Worm (Caenorhabditis elegans) whole organism, young adult: ENCODE results near the gene mlh-1.

Source experiments
- B0035.1 ChIP-seq: sonication (generic microtip); optimal IDR thresholded peaks from 2 replicates; lab custom pipeline; 2016; ENCODE audit warnings: missing genetic modification characterization, mild to moderate bottlenecking, missing compliant biosample characterization, missing genotype, missing genetic modification reagents
- B0261.1 ChIP-seq: sonication (generic microtip); optimal IDR thresholded peaks from 2 replicates; lab custom pipeline; 2016; ENCODE audit warnings: mild to moderate bottlenecking, missing genetic modification characterization, moderate library complexity, missing compliant biosample characterization
- B0336.3 ChIP-seq: fragments of 200-800 bp; sonication (Bioruptor generic); IDR thresholded peaks from 2 replicates; pipeline ENCODE4 v1.3.6; 2022; ENCODE audit warnings: missing genetic modification characterization, missing compliant biosample characterization
- C06A6.2 ChIP-seq: fragments of 200-800 bp; sonication (Bioruptor generic); conservative IDR thresholded peaks from 2 replicates; pipeline ENCODE4 v1.3.6; 2022; ENCODE audit warnings: missing genetic modification characterization, missing compliant biosample characterization
- F33H1.4 ChIP-seq: fragments of 200-800 bp; sonication (Bioruptor generic); IDR thresholded peaks from 2 replicates; pipeline ENCODE4 v1.3.6; 2022; ENCODE audit warnings: missing genetic modification reagents, missing genetic modification characterization, missing compliant biosample characterization
- F49E8.2 ChIP-seq: sonication (generic microtip); optimal IDR thresholded peaks from 3 replicates; lab custom pipeline; 2017; ENCODE audit warnings: missing genetic modification characterization, mild to moderate bottlenecking, missing compliant biosample characterization, antibody characterized with exemption, moderate library complexity; ENCODE audit not compliant: insufficient read depth
- F55B11.4 ChIP-seq: sonication (generic microtip); optimal IDR thresholded peaks from 2 replicates; lab custom pipeline; 2016; ENCODE audit warnings: missing compliant biosample characterization, missing genetic modification characterization, borderline replicate concordance; ENCODE audit not compliant: insufficient read depth
- Y95B8A.8 ChIP-seq: fragments of 200-800 bp; sonication (Bioruptor generic); IDR thresholded peaks from 2 replicates; pipeline ENCODE4 v1.3.6; 2022; ENCODE audit warnings: missing genetic modification reagents, missing genetic modification characterization, missing compliant biosample characterization
- ZK185.1 ChIP-seq: sonication (generic microtip); optimal IDR thresholded peaks from 2 replicates; lab custom pipeline; 2016; ENCODE audit warnings: mild to moderate bottlenecking, missing genetic modification characterization, missing compliant biosample characterization; ENCODE audit not compliant: poor library complexity, severe bottlenecking
- akir-1 ChIP-seq: fragments of 200-800 bp; sonication (Bioruptor generic); optimal IDR thresholded peaks from 2 replicates; lab custom pipeline; 2018; ENCODE audit warnings: mild to moderate bottlenecking, missing genetic modification characterization, moderate library complexity, missing compliant biosample characterization
- ama-1 ChIP-seq, 3 experiments: fragments of 150-350 bp in 1 of 3; sonication (generic microtip) in 2 of 3; optimal IDR thresholded peaks; 2 replicates each; lab custom pipeline; 2014 to 2018; ENCODE audit warnings: missing biosample characterization in 2 of 3, missing genetic modification characterization in 2 of 3, missing genetic modification reagents in 2 of 3
- aptf-3 ChIP-seq: fragments of 200-800 bp; sonication (Bioruptor generic); IDR thresholded peaks from 2 replicates; pipeline ENCODE4 v1.3.6; 2022; ENCODE audit warnings: missing genetic modification characterization, missing compliant biosample characterization
- attf-5 ChIP-seq: fragments of 200-800 bp; sonication (Bioruptor generic); optimal IDR thresholded peaks from 2 replicates; lab custom pipeline; 2018; ENCODE audit warnings: mild to moderate bottlenecking, missing genetic modification characterization, missing compliant biosample characterization
- bed-1 ChIP-seq: fragments of 200-800 bp; sonication (Bioruptor generic); IDR thresholded peaks from 2 replicates; pipeline ENCODE4 v1.3.6; 2022; ENCODE audit warnings: missing genetic modification reagents, missing genetic modification characterization, missing compliant biosample characterization
- cebp-1 ChIP-seq, 2 experiments: fragments of 200-800 bp in 1 of 2; sonication (Bioruptor generic) in 1 of 2; sonication (generic microtip) in 1 of 2; IDR thresholded peaks in 1 of 2; optimal IDR thresholded peaks in 1 of 2; 2 replicates each; pipeline versions ENCODE4 v1.3.6 to Lab custom; 2017 to 2022; ENCODE audit warnings: missing compliant biosample characterization in 2 of 2, missing genetic modification characterization in 2 of 2, mild to moderate bottlenecking in 1 of 2, missing genetic modification reagents in 1 of 2, moderate library complexity in 1 of 2
- ceh-40 ChIP-seq: fragments of 200-800 bp; sonication (Bioruptor generic); IDR thresholded peaks from 2 replicates; pipeline ENCODE4 v1.3.6; 2022; ENCODE audit warnings: missing genetic modification characterization, missing compliant biosample characterization
- die-1 ChIP-seq: sonication (generic microtip); optimal IDR thresholded peaks from 2 replicates; lab custom pipeline; 2016; ENCODE audit warnings: missing genotype, mild to moderate bottlenecking, missing genetic modification characterization, missing compliant biosample characterization
- dox-1 ChIP-seq: fragments of 200-800 bp; sonication (Bioruptor generic); IDR thresholded peaks from 2 replicates; pipeline ENCODE4 v1.3.6; 2022; ENCODE audit warnings: missing genetic modification reagents, missing genetic modification characterization, missing compliant biosample characterization
- dpff-1 ChIP-seq: sonication (generic microtip); optimal IDR thresholded peaks from 2 replicates; lab custom pipeline; 2017; ENCODE audit warnings: mild to moderate bottlenecking, missing genetic modification characterization, missing compliant biosample characterization
- dpl-1 ChIP-seq: fragments of 150-350 bp; optimal IDR thresholded peaks from 2 replicates; lab custom pipeline; 2014; ENCODE audit warnings: missing biosample characterization, missing genetic modification reagents, missing genetic modification characterization
- him-1 ChIP-seq: sonication (generic microtip); optimal IDR thresholded peaks from 2 replicates; lab custom pipeline; 2016; ENCODE audit warnings: missing genotype, missing genetic modification reagents, missing genetic modification characterization, missing compliant biosample characterization
- hmg-20 ChIP-seq: fragments of 200-800 bp; sonication (Bioruptor generic); IDR thresholded peaks from 2 replicates; pipeline ENCODE4 v1.3.6; 2022; ENCODE audit warnings: missing genetic modification reagents, missing genetic modification characterization, missing compliant biosample characterization
- lag-1 ChIP-seq: fragments of 200-800 bp; sonication (Bioruptor generic); IDR thresholded peaks from 2 replicates; pipeline ENCODE4 v1.3.6; 2022; ENCODE audit warnings: missing genetic modification reagents, missing genetic modification characterization, missing compliant biosample characterization
- let-526 ChIP-seq: fragments of 200-800 bp; sonication (Bioruptor generic); IDR thresholded peaks from 2 replicates; pipeline ENCODE4 v1.3.6; 2022; ENCODE audit warnings: missing genetic modification reagents, missing genetic modification characterization, missing compliant biosample characterization
- let-607 ChIP-seq, 2 experiments: fragments of 200-800 bp in 1 of 2; sonication (Bioruptor generic) in 1 of 2; sonication (generic microtip) in 1 of 2; optimal IDR thresholded peaks; 2 replicates each; lab custom pipeline; 2016 to 2018; ENCODE audit warnings: mild to moderate bottlenecking in 2 of 2, missing compliant biosample characterization in 2 of 2, missing genetic modification characterization in 2 of 2, moderate library complexity in 2 of 2, missing genotype in 1 of 2
- lin-26 ChIP-seq: fragments of 200-800 bp; sonication (Bioruptor generic); IDR thresholded peaks from 2 replicates; pipeline ENCODE4 v1.3.6; 2022; ENCODE audit warnings: missing genetic modification reagents, missing genetic modification characterization, missing compliant biosample characterization
- lin-35 ChIP-seq, 3 experiments: fragments of 150-350 bp in 2 of 3; sonication (generic microtip) in 1 of 3; optimal IDR thresholded peaks; 2 replicates each; lab custom pipeline; 2014 to 2018; ENCODE audit warnings: missing biosample characterization in 3 of 3, missing genetic modification characterization in 3 of 3, missing genetic modification reagents in 3 of 3
- lin-40 ChIP-seq: sonication (generic microtip); optimal IDR thresholded peaks from 2 replicates; lab custom pipeline; 2016; ENCODE audit warnings: missing genetic modification characterization, mild to moderate bottlenecking, missing compliant biosample characterization, missing genotype, missing genetic modification reagents
- lir-1 ChIP-seq: fragments of 200-800 bp; sonication (Bioruptor generic); conservative IDR thresholded peaks from 2 replicates; pipeline ENCODE4 v1.3.6; 2022; ENCODE audit warnings: missing genetic modification reagents, missing genetic modification characterization, missing compliant biosample characterization
- lsl-1 ChIP-seq: fragments of 200-800 bp; sonication (Bioruptor generic); optimal IDR thresholded peaks from 2 replicates; lab custom pipeline; 2018; ENCODE audit warnings: mild to moderate bottlenecking, missing genetic modification characterization, moderate library complexity, missing compliant biosample characterization
- lsy-27 ChIP-seq: sonication (generic microtip); optimal IDR thresholded peaks from 2 replicates; lab custom pipeline; 2017; ENCODE audit warnings: missing genetic modification characterization, mild to moderate bottlenecking, missing compliant biosample characterization, antibody characterized with exemption, missing genotype, borderline replicate concordance; ENCODE audit not compliant: insufficient read depth
- mcd-1 ChIP-seq: fragments of 200-800 bp; sonication (Bioruptor generic); IDR thresholded peaks from 2 replicates; pipeline ENCODE4 v1.3.6; 2022; ENCODE audit warnings: missing genetic modification reagents, missing genetic modification characterization, missing compliant biosample characterization
- mel-28 ChIP-seq: sonication (generic microtip); optimal IDR thresholded peaks from 2 replicates; lab custom pipeline; 2016; ENCODE audit warnings: borderline replicate concordance, mild to moderate bottlenecking, missing genetic modification characterization, missing compliant biosample characterization
- mes-4 ChIP-seq: sonication (generic microtip); optimal IDR thresholded peaks from 2 replicates; lab custom pipeline; 2016; ENCODE audit warnings: missing genotype, missing genetic modification characterization, missing compliant biosample characterization
- nfya-2 ChIP-seq: fragments of 200-800 bp; sonication (Bioruptor generic); IDR thresholded peaks from 2 replicates; pipeline ENCODE4 v1.3.6; 2022; ENCODE audit warnings: missing genetic modification reagents, missing genetic modification characterization, missing compliant biosample characterization
- pbrm-1 ChIP-seq: fragments of 200-800 bp; sonication (Bioruptor generic); IDR thresholded peaks from 2 replicates; pipeline ENCODE4 v1.3.6; 2022; ENCODE audit warnings: missing genetic modification reagents, missing genetic modification characterization, missing compliant biosample characterization
- pha-4 ChIP-seq: fragments of 150-350 bp; sonication (generic microtip); optimal IDR thresholded peaks from 2 replicates; lab custom pipeline; 2014; ENCODE audit warnings: missing biosample characterization, missing genetic modification reagents, missing genetic modification characterization
- rcor-1 ChIP-seq: fragments of 200-800 bp; sonication (Bioruptor generic); IDR thresholded peaks from 2 replicates; pipeline ENCODE4 v1.3.6; 2022; ENCODE audit warnings: missing genetic modification reagents, missing genetic modification characterization, missing compliant biosample characterization
- sea-2 ChIP-seq: fragments of 200-800 bp; sonication (Bioruptor generic); IDR thresholded peaks from 2 replicates; pipeline ENCODE4 v1.3.6; 2022; ENCODE audit warnings: missing genetic modification characterization, missing compliant biosample characterization
- snpc-1.1 ChIP-seq: sonication (generic microtip); optimal IDR thresholded peaks from 2 replicates; lab custom pipeline; 2017; ENCODE audit warnings: missing genetic modification characterization, mild to moderate bottlenecking, missing compliant biosample characterization, antibody characterized with exemption, moderate library complexity, missing genotype, missing genetic modification reagents; ENCODE audit not compliant: insufficient read depth
- snpc-4 ChIP-seq, 5 experiments: fragments of 150-350 bp in 1 of 5; sonication (generic microtip) in 4 of 5; optimal IDR thresholded peaks; 2 replicates each; lab custom pipeline; 2014 to 2018; ENCODE audit warnings: missing genetic modification characterization in 5 of 5, missing biosample characterization in 3 of 5, antibody characterized with exemption in 2 of 5, mild to moderate bottlenecking in 2 of 5, missing compliant biosample characterization in 2 of 5, missing genotype in 2 of 5, moderate library complexity in 2 of 5, missing genetic modification reagents in 1 of 5
- somi-1 ChIP-seq: fragments of 200-800 bp; sonication (Bioruptor generic); optimal IDR thresholded peaks from 2 replicates; lab custom pipeline; 2018; ENCODE audit warnings: mild to moderate bottlenecking, missing genetic modification characterization, missing compliant biosample characterization
- zfh-2 ChIP-seq: fragments of 200-800 bp; sonication (Bioruptor generic); conservative IDR thresholded peaks from 2 replicates; pipeline ENCODE4 v1.3.6; 2022; ENCODE audit warnings: missing genetic modification reagents, missing genetic modification characterization, missing compliant biosample characterization
- ztf-18 ChIP-seq: sonication (generic microtip); optimal IDR thresholded peaks from 2 replicates; lab custom pipeline; 2016; ENCODE audit warnings: missing genotype, mild to moderate bottlenecking, missing genetic modification characterization, missing compliant biosample characterization
- ztf-25 ChIP-seq: fragments of 200-800 bp; sonication (Bioruptor generic); IDR thresholded peaks from 2 replicates; pipeline ENCODE4 v1.3.6; 2022; ENCODE audit warnings: missing genetic modification reagents, missing genetic modification characterization, missing compliant biosample characterization
- ztf-6 ChIP-seq: fragments of 200-800 bp; sonication (Bioruptor generic); IDR thresholded peaks from 2 replicates; pipeline ENCODE4 v1.3.6; 2022; ENCODE audit warnings: missing genetic modification reagents, missing genetic modification characterization, missing compliant biosample characterization

The mlh-1 gene

DNA sequence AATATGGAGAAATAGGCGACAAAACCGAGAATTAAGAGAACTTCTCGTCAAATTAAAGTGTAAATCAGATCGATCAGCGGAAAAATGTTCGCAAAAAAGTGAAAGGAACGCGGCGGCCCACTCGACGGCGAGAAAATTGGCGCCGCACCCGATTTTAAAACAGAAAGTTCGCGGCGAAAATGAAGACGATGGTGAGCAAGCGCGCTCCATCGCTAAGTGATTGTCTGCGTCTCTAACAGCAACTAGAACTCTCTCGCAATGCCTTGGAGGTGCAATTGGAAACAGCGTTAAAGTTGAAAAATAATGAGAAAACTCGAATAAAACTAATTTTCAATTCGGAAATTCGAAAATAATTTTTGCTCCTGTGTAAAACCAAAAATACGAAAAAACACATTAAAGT is 15.6 kb upstream of the mlh-1 start (continued):
- TF ChIP-seq let-526 (GFP tag; lab: Robert Waterston, UW) (no peak), ztf-25 (GFP tag; lab: Robert Waterston, UW) (no peak), B0035.1 (tag; lab: Kevin White, UChicago) (no peak), ceh-40 (GFP tag; lab: Robert Waterston, UW) (no peak), ZK185.1 (tag; lab: Kevin White, UChicago) (no peak), pbrm-1 (GFP tag; lab: Robert Waterston, UW) (peak; percentile 71; the same call in 1 of the 2 replicates), B0261.1 (tag; lab: Kevin White, UChicago) (no peak), lag-1 (GFP tag; lab: Robert Waterston, UW) (no peak), bed-1 (GFP tag; lab: Robert Waterston, UW) (no peak), lsl-1 (peak; percentile 52), ztf-6 (GFP tag; lab: Robert Waterston, UW) (no peak), somi-1 (GFP tag; lab: Kevin White, UChicago) (no peak), lin-40 (tag; lab: Kevin White, UChicago) (no peak), B0336.3 (GFP tag; lab: Robert Waterston, UW) (0 out of 2 replicates have a peak, but pooled peaks have one; percentile 42), him-1 (tag; lab: Kevin White, UChicago) (no peak), lir-1 (GFP tag; lab: Robert Waterston, UW) (no peak), die-1 (tag; lab: Kevin White, UChicago) (no peak), ztf-18 (tag; lab: Kevin White, UChicago) (no peak), zfh-2 (GFP tag; lab: Robert Waterston, UW) (no peak), F33H1.4 (GFP tag; lab: Robert Waterston, UW) (peak; percentile 64), ama-1 (optimal IDR thresholded peaks at IDR 0.05; lab: Kevin White, UChicago) (no peak), ama-1 (GFP tag; optimal IDR thresholded peaks at IDR 0.05; lab: Kevin White, UChicago) (no peak), sea-2 (GFP tag; lab: Robert Waterston, UW) (no peak), lin-35 (GFP tag; optimal IDR thresholded peaks at IDR 0.05; lab: Kevin White, UChicago) (no peak), nfya-2 (GFP tag; lab: Robert Waterston, UW) (no peak), Y95B8A.8 (GFP tag; lab: Robert Waterston, UW) (0 out of 2 replicates have a peak, but pooled peaks have one; percentile 69), snpc-4 (GFP tag; optimal IDR thresholded peaks at IDR 0.05; lab: Kevin White, UChicago) (no peak), snpc-4 (tag; optimal IDR thresholded peaks at IDR 0.05; lab: Kevin White, UChicago) (peak in 2 of 4 experiments; percentile 15 to 16), lsy-27 (tag; lab: Kevin White, UChicago) (no peak), hmg-20 (GFP tag; lab: Robert Waterston, UW) (no peak), mel-28 (no peak), F49E8.2 (tag; lab: Kevin White, UChicago) (peak; percentile 20), attf-5 (no peak), dox-1 (GFP tag; lab: Robert Waterston, UW) (peak; percentile 67), F55B11.4 (tag; lab: Kevin White, UChicago) (no peak), akir-1 (GFP tag; lab: Kevin White, UChicago) (no peak), cebp-1 (GFP tag; IDR thresholded peaks at IDR 0.05; lab: Robert Waterston, UW) (no peak), cebp-1 (tag; optimal IDR thresholded peaks at IDR 0.05; lab: Kevin White, UChicago) (peak; percentile 20), C06A6.2 (GFP tag; lab: Robert Waterston, UW) (no peak), aptf-3 (GFP tag; lab: Robert Waterston, UW) (no peak), dpl-1 (GFP tag; lab: Kevin White, UChicago) (peak; percentile 71), let-607 (tag; optimal IDR thresholded peaks at IDR 0.05; lab: Kevin White, UChicago) (no peak), mes-4 (tag; lab: Kevin White, UChicago) (no peak), mcd-1 (GFP tag; lab: Robert Waterston, UW) (peak; percentile 95), pha-4 (tag; lab: Kevin White, UChicago) (no peak), snpc-1.1 (tag; lab: Kevin White, UChicago) (no peak), lin-26 (no peak), dpff-1 (tag; lab: Kevin White, UChicago) (no peak), rcor-1 (no peak; the same call in 1 of the 2 replicates)
